Fruit fly (Drosophila melanogaster): Measurements from ENCODE around the gene CG6765.

Gene CG6765

DNA sequence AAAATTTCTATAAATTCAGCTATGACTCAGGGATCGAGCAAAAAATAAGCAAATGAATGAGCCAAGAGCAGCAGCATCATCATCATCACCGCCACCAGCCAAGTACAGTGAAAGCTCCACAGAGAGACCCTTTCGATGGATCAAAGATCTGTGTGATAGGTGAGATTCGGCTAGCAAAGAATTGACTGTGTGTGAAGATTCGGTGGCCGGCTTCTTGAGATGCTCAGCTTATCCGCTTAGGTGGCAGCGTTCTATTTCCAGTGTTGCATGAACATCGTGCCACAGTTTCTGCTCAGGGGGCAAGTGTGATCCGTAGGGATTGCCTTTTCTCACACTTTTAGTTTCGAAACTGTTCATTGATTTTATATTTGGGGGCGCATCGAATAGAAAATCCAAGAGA is 40.6 kb downstream of the CG6765 start (continued):
- TF ChIP-seq CG4707 (GFP tag; optimal IDR thresholded peaks at IDR 0.05) = no peak
- TF ChIP-seq Fer2 (tag; optimal IDR thresholded peaks at IDR 0.05) = no peak
- TF ChIP-seq insv (GFP tag; optimal IDR thresholded peaks at IDR 0.05) = no peak
- no peak for TF ChIP-seq Ada2b (GFP tag; IDR thresholded peaks at IDR 0.05)
- no peak for TF ChIP-seq HLHmδ (GFP tag; optimal IDR thresholded peaks at IDR 0.05)
- no peak for TF ChIP-seq pfk (GFP tag; optimal IDR thresholded peaks at IDR 0.05)
- TF ChIP-seq CG6175 (GFP tag; IDR thresholded peaks at IDR 0.05) = peak; percentile 92
- no peak for TF ChIP-seq cas (GFP tag; IDR thresholded peaks at IDR 0.05)
- no peak for TF ChIP-seq CG18619 (GFP tag; optimal IDR thresholded peaks at IDR 0.05)
- no peak for TF ChIP-seq fu2 (GFP tag; optimal IDR thresholded peaks at IDR 0.05)
- no peak for TF ChIP-seq mirr (GFP tag; optimal IDR thresholded peaks at IDR 0.05)
- TF ChIP-seq HmgD (GFP tag; optimal IDR thresholded peaks at IDR 0.05) = no peak
- no peak for TF ChIP-seq CG10321 (GFP tag; IDR thresholded peaks at IDR 0.05)
- no peak for TF ChIP-seq CG8089 (GFP tag; optimal IDR thresholded peaks at IDR 0.05)
- no peak for TF ChIP-seq stc (GFP tag; IDR thresholded peaks at IDR 0.05)
- TF ChIP-seq CG1529 (GFP tag; optimal IDR thresholded peaks at IDR 0.05) = no peak
- TF ChIP-seq CG2116 (GFP tag; optimal IDR thresholded peaks at IDR 0.05) = no peak
- no peak for TF ChIP-seq gcm2 (GFP tag; optimal IDR thresholded peaks at IDR 0.05)
- no peak for TF ChIP-seq CG7745 (tag; optimal IDR thresholded peaks at IDR 0.05)
- no peak for TF ChIP-seq CG1233 (GFP tag; optimal IDR thresholded peaks at IDR 0.05)
- no peak for TF ChIP-seq pita (GFP tag; optimal IDR thresholded peaks at IDR 0.05)
- TF ChIP-seq NK7.1 (GFP tag; optimal IDR thresholded peaks at IDR 0.05) = no peak
- no peak for TF ChIP-seq al (GFP tag; IDR thresholded peaks at IDR 0.05)
- no peak for TF ChIP-seq danr (GFP tag; IDR thresholded peaks at IDR 0.05)
- no peak for TF ChIP-seq ewg (GFP tag; optimal IDR thresholded peaks at IDR 0.05)
- no peak for TF ChIP-seq scrt (GFP tag; optimal IDR thresholded peaks at IDR 0.05)
- TF ChIP-seq az2 (GFP tag; optimal IDR thresholded peaks at IDR 0.05) = no peak
- TF ChIP-seq her (GFP tag; optimal IDR thresholded peaks at IDR 0.05) = peak; percentile 13
- no peak for TF ChIP-seq bigmax (GFP tag; optimal IDR thresholded peaks at IDR 0.05)
- TF ChIP-seq CG4730 (GFP tag; IDR thresholded peaks at IDR 0.05) = no peak
- no peak for TF ChIP-seq ara (GFP tag; IDR thresholded peaks at IDR 0.05)
- no peak for TF ChIP-seq bbx (GFP tag; IDR thresholded peaks at IDR 0.05; ENCODE audit: partially characterized antibody)
- TF ChIP-seq CG14860 (GFP tag; IDR thresholded peaks at IDR 0.05; ENCODE audit: partially characterized antibody) = no peak
- TF ChIP-seq sna (GFP tag; IDR thresholded peaks at IDR 0.05; ENCODE audit: partially characterized antibody) = no peak
- TF ChIP-seq tap (tag; optimal IDR thresholded peaks at IDR 0.05) = no peak
- TF ChIP-seq Blimp-1 (GFP tag; optimal IDR thresholded peaks at IDR 0.05) = peak; percentile 0
- TF ChIP-seq chinmo (GFP tag; IDR thresholded peaks at IDR 0.05; ENCODE audit: partially characterized antibody) = no peak
- TF ChIP-seq Mad (GFP tag; optimal IDR thresholded peaks at IDR 0.05) = no peak
- no peak for TF ChIP-seq Gsc (GFP tag; IDR thresholded peaks at IDR 0.05)
- TF ChIP-seq Hand (GFP tag; optimal IDR thresholded peaks at IDR 0.05) = no peak
- TF ChIP-seq p53 (GFP tag; optimal IDR thresholded peaks at IDR 0.05) = no peak
- no peak for TF ChIP-seq Rx (GFP tag; IDR thresholded peaks at IDR 0.05)
- TF ChIP-seq mld (GFP tag; IDR thresholded peaks at IDR 0.05; ENCODE audit: partially characterized antibody) = no peak
- TF ChIP-seq CG31441 (GFP tag; IDR thresholded peaks at IDR 0.05) = no peak
- no peak for TF ChIP-seq CG9727 (GFP tag; optimal IDR thresholded peaks at IDR 0.05)
- peak; percentile 3 for TF ChIP-seq CG15269 (tag; optimal IDR thresholded peaks at IDR 0.05)
- TF ChIP-seq CG11695 (GFP tag; IDR thresholded peaks at IDR 0.05) = no peak
- TF ChIP-seq CG9932 (GFP tag; IDR thresholded peaks at IDR 0.05) = peak; percentile 56; the same call in 1 of the 2 replicates
- no peak for TF ChIP-seq Neu2 (GFP tag; optimal IDR thresholded peaks at IDR 0.05; ENCODE audit: borderline replicate concordance)
- TF ChIP-seq Hmr (GFP tag; optimal IDR thresholded peaks at IDR 0.05) = no peak
- no peak for TF ChIP-seq Dfd (GFP tag; optimal IDR thresholded peaks at IDR 0.05)
- no peak for TF ChIP-seq CTCF (GFP tag; optimal IDR thresholded peaks at IDR 0.05)
- TF ChIP-seq sr (GFP tag; IDR thresholded peaks at IDR 0.05) = no peak

All from whole organism, embryonic.